Fruit fly (Drosophila melanogaster): Measurements from ENCODE around the gene emei.

Gene emei

dm6 chr3L:11084557-11085231 lies 24.8 kb upstream of the emei start (continued):
- TF ChIP-seq corto (GFP tag; optimal IDR thresholded peaks at IDR 0.05) (peak; percentile 66), ewg (GFP tag; optimal IDR thresholded peaks at IDR 0.05) (peak; percentile 93), CG11085 (GFP tag; IDR thresholded peaks at IDR 0.05) (peak; percentile 82), Deaf1 (tag; optimal IDR thresholded peaks at IDR 0.05) (no peak), Ssrp (tag; optimal IDR thresholded peaks at IDR 0.05) (peak; percentile 97), CG6683 (GFP tag; optimal IDR thresholded peaks at IDR 0.05) (peak; percentile 89), prd (optimal IDR thresholded peaks at IDR 0.05) (no peak), prd (GFP tag; IDR thresholded peaks at IDR 0.05) (peak; percentile 98), zfh1 (GFP tag; IDR thresholded peaks at IDR 0.05) (peak; percentile 98), abd-A (tag; optimal IDR thresholded peaks at IDR 0.05) (no peak), tap (tag; optimal IDR thresholded peaks at IDR 0.05) (peak; percentile 96), CG9932 (GFP tag; IDR thresholded peaks at IDR 0.05) (peak; percentile 80), CG5245 (GFP tag; optimal IDR thresholded peaks at IDR 0.05) (peak; percentile 96), CG10543 (GFP tag; optimal IDR thresholded peaks at IDR 0.05) (peak; percentile 66), grau (tag; optimal IDR thresholded peaks at IDR 0.05) (peak; percentile 93), nom (GFP tag; optimal IDR thresholded peaks at IDR 0.05) (peak; percentile 93), CG9437 (GFP tag; optimal IDR thresholded peaks at IDR 0.05) (peak; percentile 92), Neu2 (GFP tag; optimal IDR thresholded peaks at IDR 0.05; ENCODE audit: borderline replicate concordance) (peak; percentile 86), NC2β (GFP tag; optimal IDR thresholded peaks at IDR 0.05) (peak; percentile 97), schlank (tag; optimal IDR thresholded peaks at IDR 0.05) (peak; percentile 70), chinmo (GFP tag; IDR thresholded peaks at IDR 0.05; ENCODE audit: partially characterized antibody) (peak; percentile 73; the same call in 1 of the 4 replicates), row (GFP tag; IDR thresholded peaks at IDR 0.05) (peak; percentile 97), scrt (GFP tag; optimal IDR thresholded peaks at IDR 0.05) (peak; percentile 79), CG17612 (GFP tag; IDR thresholded peaks at IDR 0.05) (peak; percentile 82), CG12769 (tag; optimal IDR thresholded peaks at IDR 0.05) (peak; percentile 94), twi (tag; optimal IDR thresholded peaks at IDR 0.05) (peak; percentile 89), pros (GFP tag; optimal IDR thresholded peaks at IDR 0.05) (peak; percentile 73), H2.0 (GFP tag; IDR thresholded peaks at IDR 0.05) (peak; percentile 97), HHEX (GFP tag; optimal IDR thresholded peaks at IDR 0.05) (peak; percentile 94), Atf3 (GFP tag; optimal IDR thresholded peaks at IDR 0.05) (peak; percentile 97), CG6854 (GFP tag; optimal IDR thresholded peaks at IDR 0.05) (peak; percentile 84), CG10147 (GFP tag; optimal IDR thresholded peaks at IDR 0.05) (peak; percentile 95), sug (tag; optimal IDR thresholded peaks at IDR 0.05) (peak; percentile 75), CG17568 (GFP tag; optimal IDR thresholded peaks at IDR 0.05) (peak; percentile 95), Trl (optimal IDR thresholded peaks at IDR 0.05) (peak; percentile 35 to 55), Trl (GFP tag; optimal IDR thresholded peaks at IDR 0.05) (peak; percentile 97), CG31441 (GFP tag; IDR thresholded peaks at IDR 0.05) (peak; percentile 97), toy (GFP tag; IDR thresholded peaks at IDR 0.05) (peak; percentile 77), CG11093 (GFP tag; IDR thresholded peaks at IDR 0.05) (peak; percentile 94), ken (GFP tag; IDR thresholded peaks at IDR 0.05) (peak; percentile 95), CG32767 (GFP tag; IDR thresholded peaks at IDR 0.05) (peak; percentile 97), CG11456 (GFP tag; IDR thresholded peaks at IDR 0.05) (peak; percentile 90), danr (GFP tag; IDR thresholded peaks at IDR 0.05) (peak; percentile 89), CG4282 (GFP tag; optimal IDR thresholded peaks at IDR 0.05) (peak; percentile 90), ap (GFP tag; IDR thresholded peaks at IDR 0.05) (peak; percentile 97), TFAM (GFP tag; optimal IDR thresholded peaks at IDR 0.05) (peak; percentile 71), dm (GFP tag; optimal IDR thresholded peaks at IDR 0.05) (peak; percentile 94), sd (tag; optimal IDR thresholded peaks at IDR 0.05) (no peak), CG15601 (tag; optimal IDR thresholded peaks at IDR 0.05) (peak; percentile 98), Xrp1 (GFP tag; IDR thresholded peaks at IDR 0.05) (peak; percentile 98)
